Worm (Caenorhabditis elegans) whole organism, L1 larva: ENCODE measurements around the gene str-28.

Experiments used
- C04F5.9 ChIP-seq: sonication (generic microtip); optimal IDR thresholded peaks from 2 replicates; lab custom pipeline; 2016; ENCODE audit warnings: missing genetic modification characterization, missing compliant biosample characterization
- C34B4.2 ChIP-seq: sonication (generic microtip); optimal IDR thresholded peaks from 2 replicates; lab custom pipeline; 2017; ENCODE audit warnings: mild to moderate bottlenecking, missing genetic modification characterization, missing compliant biosample characterization
- F16B12.6 ChIP-seq: fragments of 150-350 bp; optimal IDR thresholded peaks from 2 replicates; lab custom pipeline; 2014; ENCODE audit warnings: missing biosample characterization, missing genetic modification characterization
- aha-1 ChIP-seq: fragments of 150-350 bp; optimal IDR thresholded peaks from 2 replicates; lab custom pipeline; 2014; ENCODE audit warnings: missing biosample characterization, missing genetic modification characterization
- ceh-82 ChIP-seq, 3 experiments: fragments of 150-350 bp in 1 of 3; sonication (generic microtip) in 2 of 3; optimal IDR thresholded peaks; 2 replicates each; lab custom pipeline; 2014 to 2017; ENCODE audit warnings: missing biosample characterization in 3 of 3, missing genetic modification characterization in 3 of 3
- ceh-88 ChIP-seq: fragments of 200-800 bp; sonication (Bioruptor generic); IDR thresholded peaks from 2 replicates; pipeline ENCODE4 v1.3.6; 2022; ENCODE audit warnings: missing genetic modification characterization, missing compliant biosample characterization
- dsc-1 ChIP-seq: sonication (generic microtip); optimal IDR thresholded peaks from 2 replicates; lab custom pipeline; 2016; ENCODE audit warnings: mild to moderate bottlenecking, missing genetic modification characterization, missing compliant biosample characterization
- efl-1 ChIP-seq, 4 experiments: fragments of 150-350 bp; optimal IDR thresholded peaks in 3 of 4; peaks in 1 of 4; 1 replicate in 1 of 4; 2 replicates in 3 of 4; lab custom pipeline; 2014; ENCODE audit warnings: missing biosample characterization in 2 of 4, missing genetic modification characterization in 2 of 4, missing genetic modification reagents in 2 of 4
- egl-13 ChIP-seq: sonication (generic microtip); optimal IDR thresholded peaks from 2 replicates; lab custom pipeline; 2016; ENCODE audit warnings: missing genotype, missing genetic modification reagents, missing genetic modification characterization, missing compliant biosample characterization
- elt-2 ChIP-seq: sonication (generic microtip); optimal IDR thresholded peaks from 2 replicates; lab custom pipeline; 2016; ENCODE audit warnings: missing genetic modification characterization, mild to moderate bottlenecking, inconsistent platforms, missing compliant biosample characterization, missing genetic modification reagents
- grh-1 ChIP-seq: fragments of 200-800 bp; sonication (Bioruptor generic); IDR thresholded peaks from 2 replicates; pipeline ENCODE4 v1.3.6; 2022; ENCODE audit warnings: missing genetic modification reagents, missing genetic modification characterization, missing compliant biosample characterization
- hlh-17 ChIP-seq: fragments of 200-800 bp; sonication (Bioruptor generic); optimal IDR thresholded peaks from 2 replicates; lab custom pipeline; 2018; ENCODE audit warnings: missing genetic modification characterization, mild to moderate bottlenecking, missing compliant biosample characterization, moderate library complexity, borderline replicate concordance
- hlh-4 ChIP-seq: sonication (generic microtip); optimal IDR thresholded peaks from 2 replicates; lab custom pipeline; 2016; ENCODE audit warnings: mild to moderate bottlenecking, missing genetic modification characterization, missing compliant biosample characterization
- lin-14 ChIP-seq: fragments of 200-800 bp; sonication (Bioruptor generic); optimal IDR thresholded peaks from 2 replicates; lab custom pipeline; 2018; ENCODE audit warnings: mild to moderate bottlenecking, missing genetic modification characterization, moderate library complexity, missing compliant biosample characterization
- lin-15B ChIP-seq: fragments of 150-350 bp; sonication (generic microtip); optimal IDR thresholded peaks from 3 replicates; lab custom pipeline; 2014; ENCODE audit warnings: missing biosample characterization, missing genetic modification characterization
- lir-3 ChIP-seq: sonication (generic microtip); optimal IDR thresholded peaks from 2 replicates; lab custom pipeline; 2016; ENCODE audit warnings: mild to moderate bottlenecking, missing genetic modification characterization, moderate library complexity, missing compliant biosample characterization; ENCODE audit not compliant: poor library complexity
- mab-9 ChIP-seq: fragments of 200-800 bp; sonication (Bioruptor generic); IDR thresholded peaks from 2 replicates; pipeline ENCODE4 v1.3.6; 2022; ENCODE audit warnings: missing genetic modification reagents, missing genetic modification characterization, missing compliant biosample characterization
- mef-2 ChIP-seq: fragments of 150-350 bp; optimal IDR thresholded peaks from 2 replicates; lab custom pipeline; 2014; ENCODE audit warnings: missing biosample characterization, missing genetic modification characterization
- mep-1 ChIP-seq: fragments of 150-350 bp; optimal IDR thresholded peaks from 2 replicates; lab custom pipeline; 2014; ENCODE audit warnings: missing biosample characterization, missing genetic modification characterization
- nhr-11 ChIP-seq: fragments of 150-350 bp; optimal IDR thresholded peaks from 2 replicates; lab custom pipeline; 2014; ENCODE audit warnings: missing biosample characterization, missing genetic modification characterization
- nhr-28 ChIP-seq: fragments of 150-350 bp; optimal IDR thresholded peaks from 2 replicates; lab custom pipeline; 2014; ENCODE audit warnings: missing biosample characterization, missing genetic modification characterization
- nhr-47 ChIP-seq: sonication (generic microtip); optimal IDR thresholded peaks from 2 replicates; lab custom pipeline; 2016; ENCODE audit warnings: mild to moderate bottlenecking, missing genetic modification characterization, moderate library complexity, missing compliant biosample characterization
- nhr-71 ChIP-seq: sonication (generic microtip); optimal IDR thresholded peaks from 2 replicates; lab custom pipeline; 2016; ENCODE audit warnings: mild to moderate bottlenecking, missing genetic modification characterization, moderate library complexity, missing compliant biosample characterization
- nhr-84 ChIP-seq: sonication (generic microtip); optimal IDR thresholded peaks from 2 replicates; lab custom pipeline; 2017; ENCODE audit warnings: missing biosample characterization, missing genetic modification characterization
- pag-3 ChIP-seq: sonication (generic microtip); optimal IDR thresholded peaks from 2 replicates; lab custom pipeline; 2017; ENCODE audit warnings: missing genetic modification characterization, mild to moderate bottlenecking, missing compliant biosample characterization, antibody characterized with exemption, borderline replicate concordance; ENCODE audit not compliant: insufficient read depth
- skn-1 ChIP-seq: fragments of 150-350 bp; optimal IDR thresholded peaks from 2 replicates; lab custom pipeline; 2014; ENCODE audit warnings: missing biosample characterization, missing genetic modification characterization
- sox-4 ChIP-seq: sonication (generic microtip); optimal IDR thresholded peaks from 2 replicates; lab custom pipeline; 2016; ENCODE audit warnings: missing genetic modification characterization, missing compliant biosample characterization
- sup-37 ChIP-seq: fragments of 200-800 bp; sonication (Bioruptor generic); optimal IDR thresholded peaks from 2 replicates; lab custom pipeline; 2018; ENCODE audit warnings: mild to moderate bottlenecking, missing genetic modification characterization, missing compliant biosample characterization
- swsn-7 ChIP-seq: sonication (generic microtip); optimal IDR thresholded peaks from 2 replicates; lab custom pipeline; 2016; ENCODE audit warnings: missing genetic modification characterization, missing compliant biosample characterization
- tbx-2 ChIP-seq: sonication (generic microtip); optimal IDR thresholded peaks from 2 replicates; lab custom pipeline; 2016; ENCODE audit warnings: missing genetic modification characterization, missing compliant biosample characterization
- unc-62 ChIP-seq: fragments of 150-350 bp; optimal IDR thresholded peaks from 2 replicates; lab custom pipeline; 2014; ENCODE audit warnings: missing biosample characterization, missing genetic modification reagents, missing genetic modification characterization
- unc-98 ChIP-seq: fragments of 200-800 bp; sonication (Bioruptor generic); IDR thresholded peaks from 2 replicates; pipeline ENCODE4 v1.3.6; 2022; ENCODE audit warnings: missing genetic modification characterization, missing compliant biosample characterization
- vab-15 ChIP-seq: sonication (generic microtip); optimal IDR thresholded peaks from 2 replicates; lab custom pipeline; 2017; ENCODE audit warnings: missing genotype, mild to moderate bottlenecking, missing genetic modification characterization, missing compliant biosample characterization
- ztf-11 ChIP-seq, 2 experiments: sonication (generic microtip); optimal IDR thresholded peaks; 2 replicates each; lab custom pipeline; 2016 to 2017; ENCODE audit warnings: missing genetic modification characterization in 2 of 2, missing biosample characterization in 1 of 2, missing compliant biosample characterization in 1 of 2
- ztf-4 ChIP-seq: fragments of 150-350 bp; optimal IDR thresholded peaks from 2 replicates; lab custom pipeline; 2014; ENCODE audit warnings: missing biosample characterization, missing genetic modification characterization

str-28 gene

DNA sequence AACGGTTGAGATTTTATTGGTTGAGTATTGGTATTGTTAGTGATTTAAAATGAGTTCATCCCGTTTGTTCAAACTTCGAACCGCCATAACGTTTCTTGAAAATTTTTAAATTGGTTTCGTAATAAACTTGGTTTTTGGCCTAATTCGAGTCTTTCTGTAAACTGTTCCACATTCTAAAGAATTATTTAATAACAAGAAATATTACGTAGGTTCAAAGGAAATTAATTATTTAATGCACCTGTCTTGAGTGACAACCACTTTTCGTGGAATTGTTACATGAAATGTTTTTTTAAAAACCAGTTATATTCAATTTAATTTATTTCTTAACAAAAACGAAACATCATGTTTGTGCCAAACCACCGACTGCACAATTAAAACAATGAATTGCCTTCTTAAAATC, 28.5 kb upstream of the str-28 start:
- TF ChIP-seq skn-1 (no peak), nhr-47 (tag; lab: Kevin White, UChicago) (peak; percentile 25), aha-1 (tag; lab: Kevin White, UChicago) (no peak), pag-3 (tag; lab: Kevin White, UChicago) (no peak), lin-14 (GFP tag; lab: Kevin White, UChicago) (no peak), mep-1 (tag; lab: Kevin White, UChicago) (no peak), tbx-2 (no peak), dsc-1 (tag; lab: Kevin White, UChicago) (no peak), ceh-88 (GFP tag; lab: Robert Waterston, UW) (no peak), C34B4.2 (tag; lab: Kevin White, UChicago) (no peak), F16B12.6 (tag; lab: Kevin White, UChicago) (no peak), hlh-4 (tag; lab: Kevin White, UChicago) (peak; percentile 96), lin-15B (tag; lab: Kevin White, UChicago) (no peak), elt-2 (tag; lab: Kevin White, UChicago) (no peak), nhr-28 (tag; lab: Kevin White, UChicago) (no peak), ztf-4 (no peak), nhr-71 (tag; lab: Kevin White, UChicago) (peak; percentile 40), ceh-82 (tag; optimal IDR thresholded peaks at IDR 0.05; lab: Kevin White, UChicago) (no peak)

ce11 chrV:7497440-7497839, 24.7 kb upstream of the str-28 start, which contains the start of gene srh-79:
Gene srh-79 (plus strand): TSS chrV:7497740.
- TF ChIP-seq C04F5.9 (tag; lab: Kevin White, UChicago) (no peak), ztf-11 (tag; optimal IDR thresholded peaks at IDR 0.05; lab: Kevin White, UChicago) (no peak), swsn-7 (tag; lab: Kevin White, UChicago) (no peak), lir-3 (tag; lab: Kevin White, UChicago) (no peak), sox-4 (no peak), nhr-11 (no peak), sup-37 (GFP tag; lab: Kevin White, UChicago) (no peak), egl-13 (tag; lab: Kevin White, UChicago) (no peak), dsc-1 (tag; lab: Kevin White, UChicago) (no peak), tbx-2 (no peak), F16B12.6 (tag; lab: Kevin White, UChicago) (no peak), unc-98 (no peak), ceh-82 (tag; optimal IDR thresholded peaks at IDR 0.05; lab: Kevin White, UChicago) (no peak), C34B4.2 (tag; lab: Kevin White, UChicago) (no peak), mab-9 (no peak), hlh-17 (GFP tag; lab: Kevin White, UChicago) (no peak), vab-15 (no peak)
- TF ChIP-seq, all 84 proteins: peak for 0

DNA sequence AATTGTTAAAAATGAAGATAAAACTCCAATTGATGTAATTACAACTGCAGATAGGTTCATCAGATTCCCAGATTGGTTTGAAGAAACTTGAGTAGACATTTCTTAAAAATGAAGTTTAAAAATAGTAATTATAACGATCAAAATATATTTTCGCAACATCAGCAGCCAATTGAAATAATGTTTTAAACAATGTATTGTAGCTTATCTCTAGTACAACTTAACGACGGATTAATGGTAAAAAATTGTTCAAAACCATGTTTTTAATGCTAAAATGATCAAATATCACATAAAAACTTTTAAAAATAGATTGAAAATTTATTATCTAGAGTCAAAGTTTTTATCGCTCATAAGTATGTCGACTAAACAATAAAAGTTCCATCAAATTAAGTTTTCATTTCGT, 22.5 kb upstream of the str-28 start, which contains the start of gene srbc-11:
srbc-11 (minus strand) TSS at position 101 of the 400 bp plus-strand sequence.
- TF ChIP-seq mef-2 (tag; lab: Kevin White, UChicago) (no peak), nhr-84 (tag; lab: Kevin White, UChicago) (no peak), unc-62 (no peak)

ce11 chrV:7492924-7493323, 20.2 kb upstream of the str-28 start, which contains the start of gene srbc-10:
Gene srbc-10 (minus strand): TSS chrV:7493024.
- no peak for TF ChIP-seq grh-1
- no peak for TF ChIP-seq efl-1 (optimal IDR thresholded peaks at IDR 0.05; lab: Kevin White, UChicago)
- peak in 1 of 2 experiments; percentile 55 for TF ChIP-seq efl-1 (GFP tag; optimal IDR thresholded peaks at IDR 0.05 in 1 of 2; lab: Kevin White, UChicago)
- TF ChIP-seq, all 84 proteins: peak for 1
